Fruit fly (Drosophila melanogaster) whole organism, embryonic: ENCODE results near the gene CG17283.

ENCODE experiments used
- B-H1 ChIP-seq: fragments of 200-800 bp; sonication (Bioruptor generic); IDR thresholded peaks from 3 replicates; pipeline ENCODE4 v1.3.6; 2022; ENCODE audit warnings: missing biosample characterization, missing genetic modification characterization
- C15 ChIP-seq: fragments of 200-800 bp; sonication (Bioruptor generic); IDR thresholded peaks from 3 replicates; pipeline ENCODE4 v1.3.6; 2022; ENCODE audit warnings: missing biosample characterization, missing genetic modification characterization
- CG10565 ChIP-seq: fragments of 200-800 bp; sonication (Bioruptor generic); optimal IDR thresholded peaks from 3 replicates; lab custom pipeline; 2016; ENCODE audit warnings: missing biosample characterization, mild to moderate bottlenecking, missing genetic modification characterization
- CG10654 ChIP-seq: fragments of 200-800 bp; sonication (Bioruptor generic); optimal IDR thresholded peaks from 2 replicates; lab custom pipeline; 2016; ENCODE audit warnings: missing biosample characterization, missing genetic modification characterization
- CG11695 ChIP-seq: fragments of 200-800 bp; sonication (Bioruptor generic); IDR thresholded peaks from 3 replicates; pipeline ENCODE4 v1.3.6; 2022; ENCODE audit warnings: missing biosample characterization, missing genetic modification characterization
- CG13287 ChIP-seq: fragments of 200-800 bp; sonication (Bioruptor generic); IDR thresholded peaks from 2 replicates; pipeline ENCODE4 v1.3.6; 2022; ENCODE audit warnings: missing biosample characterization, missing genetic modification characterization; ENCODE audit not compliant: partially characterized antibody
- CG14667 ChIP-seq: fragments of 200-800 bp; sonication (Bioruptor generic); IDR thresholded peaks from 2 replicates; pipeline ENCODE4 v1.3.6; 2022; ENCODE audit warnings: missing biosample characterization, missing genetic modification characterization
- CG14710 ChIP-seq: fragments of 200-800 bp; sonication (Bioruptor generic); optimal IDR thresholded peaks from 3 replicates; lab custom pipeline; 2019; ENCODE audit warnings: missing biosample characterization, mild to moderate bottlenecking, missing genetic modification characterization, moderate library complexity
- CG15269 ChIP-seq: fragments of 200-800 bp; sonication (Bioruptor generic); optimal IDR thresholded peaks from 2 replicates; lab custom pipeline; 2018; ENCODE audit warnings: missing biosample characterization, mild to moderate bottlenecking, missing genetic modification characterization, moderate library complexity
- CG1529 ChIP-seq: fragments of 200-800 bp; sonication (Bioruptor generic); optimal IDR thresholded peaks from 3 replicates; lab custom pipeline; 2018; ENCODE audit warnings: missing biosample characterization, missing genetic modification characterization
- CG15479 ChIP-seq: fragments of 200-800 bp; sonication (Bioruptor generic); optimal IDR thresholded peaks from 3 replicates; lab custom pipeline; 2019; ENCODE audit warnings: missing biosample characterization, mild to moderate bottlenecking, missing genetic modification characterization, moderate library complexity
- CG17612 ChIP-seq: fragments of 200-800 bp; sonication (Bioruptor generic); IDR thresholded peaks from 2 replicates; pipeline ENCODE4 v1.3.6; 2022; ENCODE audit warnings: missing biosample characterization, missing genetic modification characterization
- CG2889 ChIP-seq: fragments of 200-800 bp; sonication (Bioruptor generic); IDR thresholded peaks from 3 replicates; pipeline ENCODE4 v1.3.6; 2022; ENCODE audit warnings: missing biosample characterization, missing genetic modification characterization
- CG30403 ChIP-seq: fragments of 200-800 bp; sonication (Bioruptor generic); optimal IDR thresholded peaks from 3 replicates; lab custom pipeline; 2016; ENCODE audit warnings: missing biosample characterization, missing genetic modification characterization
- CG5180 ChIP-seq: fragments of 200-800 bp; sonication (Bioruptor generic); optimal IDR thresholded peaks from 3 replicates; lab custom pipeline; 2017; ENCODE audit warnings: missing biosample characterization, missing genetic modification characterization, mild to moderate bottlenecking, moderate library complexity, missing genetic modification reagents
- CG8359 ChIP-seq: fragments of 200-800 bp; sonication (Bioruptor generic); optimal IDR thresholded peaks from 2 replicates; lab custom pipeline; 2017; ENCODE audit warnings: missing biosample characterization, mild to moderate bottlenecking, missing genetic modification characterization, borderline replicate concordance
- CkIIα-i1 ChIP-seq: fragments of 200-800 bp; sonication (Bioruptor generic); IDR thresholded peaks from 2 replicates; pipeline ENCODE4 v1.3.6; 2022; ENCODE audit warnings: missing biosample characterization, missing genetic modification characterization
- D19A ChIP-seq: fragments of 200-800 bp; optimal IDR thresholded peaks from 3 replicates; lab custom pipeline; 2019; ENCODE audit warnings: missing biosample characterization, mild to moderate bottlenecking, missing genetic modification characterization, moderate library complexity
- Dip2 ChIP-seq: fragments of 200-800 bp; sonication (Bioruptor generic); IDR thresholded peaks from 2 replicates; pipeline ENCODE4 v1.3.6; 2022; ENCODE audit warnings: missing biosample characterization, missing genetic modification characterization
- Dll ChIP-seq: fragments of 200-800 bp; sonication (Bioruptor generic); IDR thresholded peaks from 4 replicates; pipeline ENCODE4 v1.3.6; 2022; ENCODE audit warnings: missing biosample characterization, missing genetic modification characterization; ENCODE audit not compliant: partially characterized antibody
- H2.0 ChIP-seq: fragments of 200-800 bp; sonication (Bioruptor generic); IDR thresholded peaks from 2 replicates; pipeline ENCODE4 v1.3.6; 2022; ENCODE audit warnings: missing biosample characterization, missing genetic modification characterization
- Hr3 ChIP-seq: fragments of 200-800 bp; sonication (Bioruptor generic); optimal IDR thresholded peaks from 3 replicates; lab custom pipeline; 2016; ENCODE audit warnings: missing biosample characterization, missing genetic modification characterization
- Hr78 ChIP-seq, 2 experiments: fragments of 200-800 bp in 1 of 2; fragments of >200 bp in 1 of 2; sonication (Bioruptor generic) in 1 of 2; optimal IDR thresholded peaks; 2 replicates each; lab custom pipeline; 2017 to 2019; ENCODE audit warnings: missing biosample characterization in 2 of 2, missing genetic modification characterization in 2 of 2, mild to moderate bottlenecking in 1 of 2, moderate library complexity in 1 of 2
- MTF-1 ChIP-seq: fragments of 200-800 bp; sonication (Bioruptor generic); optimal IDR thresholded peaks from 2 replicates; lab custom pipeline; 2018; ENCODE audit warnings: missing biosample characterization, mild to moderate bottlenecking, missing genetic modification characterization, borderline replicate concordance
- Med ChIP-seq: fragments of 200-800 bp; sonication (Bioruptor generic); peaks from one replicate; lab custom pipeline; 2016; ENCODE audit warnings: missing biosample characterization, missing genetic modification characterization, mild to moderate bottlenecking, inconsistent platforms, moderate library complexity
- Myb ChIP-seq: fragments of 200-800 bp; sonication (Bioruptor generic); optimal IDR thresholded peaks from 2 replicates; lab custom pipeline; 2016; ENCODE audit warnings: missing biosample characterization, missing genetic modification characterization
- Nf-YB ChIP-seq: fragments of 200-800 bp; sonication (Bioruptor generic); optimal IDR thresholded peaks from 3 replicates; lab custom pipeline; 2019; ENCODE audit warnings: missing biosample characterization, mild to moderate bottlenecking, missing genetic modification characterization, moderate library complexity
- Oli ChIP-seq: fragments of 200-800 bp; sonication (Bioruptor generic); optimal IDR thresholded peaks from 2 replicates; lab custom pipeline; 2018; ENCODE audit warnings: missing biosample characterization, mild to moderate bottlenecking, missing genetic modification characterization, moderate library complexity
- Scr ChIP-seq: fragments of 200-800 bp; sonication (Bioruptor generic); IDR thresholded peaks from 2 replicates; pipeline ENCODE4 v1.3.6; 2022; ENCODE audit warnings: missing biosample characterization, missing genetic modification characterization; ENCODE audit not compliant: partially characterized antibody
- Sox102F ChIP-seq: fragments of 200-800 bp; sonication (Bioruptor generic); optimal IDR thresholded peaks from 2 replicates; lab custom pipeline; 2018; ENCODE audit warnings: missing biosample characterization, mild to moderate bottlenecking, missing genetic modification characterization, moderate library complexity
- TFAM ChIP-seq: fragments of 200-800 bp; sonication (Bioruptor generic); optimal IDR thresholded peaks from 2 replicates; lab custom pipeline; 2017; ENCODE audit warnings: missing biosample characterization, missing genetic modification characterization, inconsistent platforms
- YL-1 ChIP-seq: fragments of 200-800 bp; sonication (Bioruptor generic); optimal IDR thresholded peaks from 3 replicates; lab custom pipeline; 2017; ENCODE audit warnings: missing biosample characterization, mild to moderate bottlenecking, missing genetic modification characterization
- al ChIP-seq: fragments of 200-800 bp; sonication (Bioruptor generic); IDR thresholded peaks from 2 replicates; pipeline ENCODE4 v1.3.6; 2022; ENCODE audit warnings: missing biosample characterization, missing genetic modification characterization
- az2 ChIP-seq: fragments of 200-800 bp; sonication (Bioruptor generic); optimal IDR thresholded peaks from 3 replicates; lab custom pipeline; 2016; ENCODE audit warnings: missing biosample characterization, missing genetic modification characterization
- ci ChIP-seq: fragments of 200-800 bp; sonication (Bioruptor generic); IDR thresholded peaks from 3 replicates; pipeline ENCODE4 v1.3.6; 2022; ENCODE audit warnings: missing biosample characterization, missing genetic modification characterization
- emc ChIP-seq: fragments of 200-800 bp; sonication (Bioruptor generic); optimal IDR thresholded peaks from 2 replicates; lab custom pipeline; 2016; ENCODE audit warnings: missing biosample characterization, missing genetic modification characterization
- fd3F ChIP-seq: fragments of 200-800 bp; sonication (Bioruptor generic); optimal IDR thresholded peaks from 2 replicates; lab custom pipeline; 2018; ENCODE audit warnings: missing biosample characterization, mild to moderate bottlenecking, missing genetic modification characterization, moderate library complexity
- fu2 ChIP-seq: fragments of 200-800 bp; sonication (Bioruptor generic); optimal IDR thresholded peaks from 2 replicates; lab custom pipeline; 2016; ENCODE audit warnings: missing biosample characterization, missing genetic modification characterization
- gce ChIP-seq: fragments of 200-800 bp; sonication (Bioruptor generic); IDR thresholded peaks from 3 replicates; pipeline ENCODE4 v1.3.6; 2022; ENCODE audit warnings: missing biosample characterization, missing genetic modification characterization
- gsb ChIP-seq: fragments of 200-800 bp; sonication (Bioruptor generic); IDR thresholded peaks from 2 replicates; pipeline ENCODE4 v1.3.6; 2022; ENCODE audit warnings: missing biosample characterization, missing genetic modification characterization
- ham ChIP-seq: fragments of 200-800 bp; sonication (Bioruptor generic); IDR thresholded peaks from 2 replicates; pipeline ENCODE4 v1.3.6; 2022; ENCODE audit warnings: missing biosample characterization, missing genetic modification characterization
- klu ChIP-seq: fragments of 200-800 bp; sonication (Bioruptor generic); IDR thresholded peaks from 2 replicates; pipeline ENCODE4 v1.3.6; 2022; ENCODE audit warnings: missing biosample characterization, missing genetic modification characterization
- oc ChIP-seq: fragments of 200-800 bp; sonication (Bioruptor generic); optimal IDR thresholded peaks from 2 replicates; lab custom pipeline; 2018; ENCODE audit warnings: missing biosample characterization, mild to moderate bottlenecking, missing genetic modification characterization, moderate library complexity
- pzg ChIP-seq: fragments of 200-800 bp; sonication (Bioruptor generic); optimal IDR thresholded peaks from 3 replicates; lab custom pipeline; 2018; ENCODE audit warnings: missing biosample characterization, mild to moderate bottlenecking, missing genetic modification characterization, moderate library complexity
- slou ChIP-seq: fragments of 200-800 bp; sonication (Bioruptor generic); optimal IDR thresholded peaks from 3 replicates; lab custom pipeline; 2016; ENCODE audit warnings: missing biosample characterization, missing genetic modification characterization
- sqz ChIP-seq: fragments of 200-800 bp; sonication (Bioruptor generic); optimal IDR thresholded peaks from 3 replicates; lab custom pipeline; 2018; ENCODE audit warnings: missing biosample characterization, mild to moderate bottlenecking, missing genetic modification characterization
- toy ChIP-seq: fragments of 200-800 bp; sonication (Bioruptor generic); IDR thresholded peaks from 2 replicates; pipeline ENCODE4 v1.3.6; 2022; ENCODE audit warnings: missing biosample characterization, missing genetic modification characterization
- tup ChIP-seq: fragments of 200-800 bp; sonication (Bioruptor generic); optimal IDR thresholded peaks from 2 replicates; lab custom pipeline; 2016; ENCODE audit warnings: missing biosample characterization, mild to moderate bottlenecking, missing genetic modification characterization, moderate library complexity

CG17283 gene

DNA sequence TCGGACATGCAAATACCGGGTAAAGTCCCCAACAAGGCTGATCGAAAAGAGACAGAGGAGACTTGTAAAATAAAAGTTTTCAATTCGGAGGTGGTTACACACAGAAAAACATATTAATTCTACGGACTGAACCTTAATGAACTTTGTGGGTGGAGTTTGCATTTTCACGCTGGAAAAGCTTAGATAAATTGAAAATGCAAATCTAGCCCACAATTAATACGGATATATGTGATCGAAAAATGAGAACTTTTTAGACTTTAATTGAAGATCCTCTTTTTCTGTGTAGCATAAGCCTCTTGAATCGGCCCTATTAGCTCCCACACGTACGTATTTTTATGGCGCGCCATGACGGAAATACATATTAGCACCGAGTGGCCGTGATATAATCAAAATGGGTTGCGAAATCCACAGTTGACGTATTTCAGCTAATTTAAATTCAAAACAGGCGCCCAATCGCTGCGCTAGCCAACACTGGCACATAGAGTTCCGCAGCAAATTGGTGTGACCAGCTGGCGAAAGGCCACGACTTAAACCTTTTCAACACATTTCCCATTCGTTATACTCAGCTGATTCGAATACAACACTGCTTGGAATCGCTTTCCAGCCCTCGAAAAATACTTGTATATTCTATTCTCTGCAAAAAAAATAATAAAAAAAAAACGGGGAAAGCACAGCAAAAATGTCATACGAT, 22.2 kb upstream of the CG17283 start (continued):
- TF ChIP-seq Scr (peak; percentile 30), CG13287 (GFP tag; lab: Robert Waterston, UW) (peak; percentile 64), Med (GFP tag; lab: Kevin White, UChicago) (peak; percentile 96), TFAM (GFP tag; lab: Kevin White, UChicago) (no peak), Hr78 (GFP tag; optimal IDR thresholded peaks at IDR 0.05; lab: Kevin White, UChicago) (no peak), toy (GFP tag; lab: Robert Waterston, UW) (no peak), CG15269 (peak; percentile 75), YL-1 (GFP tag; lab: Kevin White, UChicago) (peak; percentile 74), CG1529 (GFP tag; lab: Kevin White, UChicago) (no peak), CG11695 (GFP tag; lab: Robert Waterston, UW) (peak; percentile 53; the same call in 2 of the 3 replicates), D19A (tag; lab: Kevin White, UChicago) (peak; percentile 12), ci (GFP tag; lab: Robert Waterston, UW) (peak; percentile 85), ham (peak; percentile 51), Hr3 (GFP tag; lab: Kevin White, UChicago) (peak; percentile 2), Dll (0 out of 4 replicates have a peak, but pooled peaks have one; percentile 37), CG5180 (GFP tag; lab: Kevin White, UChicago) (peak; percentile 27), CkIIα-i1 (GFP tag; lab: Robert Waterston, UW) (no peak), Nf-YB (GFP tag; lab: Kevin White, UChicago) (no peak), CG10565 (GFP tag; lab: Kevin White, UChicago) (no peak), CG30403 (GFP tag; lab: Kevin White, UChicago) (peak; percentile 61), CG15479 (GFP tag; lab: Kevin White, UChicago) (no peak), fd3F (GFP tag; lab: Kevin White, UChicago) (peak; percentile 67), Dip2 (no peak), H2.0 (GFP tag; lab: Robert Waterston, UW) (no peak), gce (GFP tag; lab: Robert Waterston, UW) (peak; percentile 46; the same call in 1 of the 3 replicates), Oli (tag; lab: Kevin White, UChicago) (peak; percentile 53), CG10654 (GFP tag; lab: Kevin White, UChicago) (peak; percentile 10), klu (GFP tag; lab: Robert Waterston, UW) (no peak), CG14667 (no peak)

DNA sequence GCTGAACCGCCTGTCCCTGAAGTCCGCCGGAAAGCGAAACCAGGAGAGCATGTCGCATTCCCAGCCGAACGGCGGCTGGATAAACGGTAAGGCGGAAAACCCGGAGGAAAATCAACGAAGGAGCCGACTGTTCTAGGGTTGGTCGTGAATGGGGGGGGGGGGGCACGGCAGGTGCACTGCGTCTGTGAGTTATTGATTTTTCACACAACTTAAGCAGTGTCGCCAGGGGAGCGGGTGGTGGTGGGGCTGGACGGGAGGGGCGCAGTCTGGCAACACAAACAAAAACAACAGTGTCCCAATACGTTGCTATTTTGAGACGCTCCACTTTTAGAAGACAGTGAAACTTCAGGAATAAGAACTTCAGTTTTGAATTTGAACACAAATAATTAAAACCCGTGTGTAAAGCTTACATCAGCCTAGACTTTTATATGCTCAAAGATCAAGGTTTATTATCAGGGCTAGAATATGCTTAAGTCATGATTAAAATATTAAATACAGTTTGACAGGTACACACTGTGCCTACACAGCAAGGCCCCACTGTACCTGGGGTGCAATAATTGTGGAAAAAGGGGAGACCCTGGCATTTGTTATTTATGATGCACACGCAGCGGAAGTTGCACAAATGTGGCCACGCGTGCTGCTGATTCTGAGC, 21.4 kb upstream of the CG17283 start:
- TF ChIP-seq ham (no peak), al (GFP tag; lab: Robert Waterston, UW) (no peak), Sox102F (peak; percentile 81), CG8359 (GFP tag; lab: Kevin White, UChicago) (no peak), Myb (GFP tag; lab: Kevin White, UChicago) (no peak), C15 (GFP tag; lab: Robert Waterston, UW) (no peak; the same call in 2 of the 3 replicates), CG15479 (GFP tag; lab: Kevin White, UChicago) (no peak), emc (GFP tag; lab: Kevin White, UChicago) (no peak), az2 (GFP tag; lab: Kevin White, UChicago) (peak; percentile 67), sqz (GFP tag; lab: Kevin White, UChicago) (peak; percentile 17), slou (no peak), ci (GFP tag; lab: Robert Waterston, UW) (peak; percentile 92), tup (GFP tag; lab: Kevin White, UChicago) (no peak), MTF-1 (GFP tag; lab: Kevin White, UChicago) (peak; percentile 43), CG14710 (tag; lab: Kevin White, UChicago) (peak; percentile 72), CG2889 (peak; percentile 61; the same call in 2 of the 3 replicates), B-H1 (peak; percentile 74), CG17612 (GFP tag; lab: Robert Waterston, UW) (0 out of 2 replicates have a peak, but pooled peaks have one; percentile 8), fu2 (GFP tag; lab: Kevin White, UChicago) (no peak), gsb (GFP tag; lab: Robert Waterston, UW) (no peak), oc (tag; lab: Kevin White, UChicago) (peak; percentile 39), pzg (GFP tag; lab: Kevin White, UChicago) (no peak)
